Fruit fly (Drosophila melanogaster) S2 (cell line): Measurements from ENCODE around the gene Dhdds.

Experiments used
- CG8478 ChIP-seq: fragments of >200 bp; optimal IDR thresholded peaks from 2 replicates; lab custom pipeline; 2018
- CTCF ChIP-seq, 2 experiments: fragments of >200 bp; optimal IDR thresholded peaks; 2 replicates each; lab custom pipeline; 2018

dm6 chrX:7893411-7894122 is 39.6 kb downstream of the Dhdds start, which contains the start of the genes CG45089, ND-MNLL and p115:
- TF ChIP-seq CG8478 (no peak), CTCF (optimal IDR thresholded peaks at IDR 0.05; lab: Kevin White, UChicago) (no peak)
